Fruit fly (Drosophila melanogaster) whole organism, prepupa: ENCODE data around the gene tai.

Experiments
- CG10631 ChIP-seq: fragments of 200-800 bp; sonication (Bioruptor generic); optimal IDR thresholded peaks from 2 replicates; lab custom pipeline; 2016; ENCODE audit warnings: missing biosample characterization, missing genetic modification characterization
- CG10669 ChIP-seq: fragments of 200-800 bp; sonication (Bioruptor generic); optimal IDR thresholded peaks from 3 replicates; lab custom pipeline; 2018; ENCODE audit warnings: missing biosample characterization, mild to moderate bottlenecking, missing genetic modification characterization, moderate library complexity
- CG11294 ChIP-seq: fragments of 200-800 bp; sonication (Bioruptor generic); IDR thresholded peaks from 2 replicates; pipeline ENCODE4 v1.3.6; 2022; ENCODE audit warnings: missing biosample characterization, missing genetic modification characterization
- CG11762 ChIP-seq: fragments of 200-800 bp; sonication (Bioruptor generic); optimal IDR thresholded peaks from 3 replicates; lab custom pipeline; 2016; ENCODE audit warnings: missing biosample characterization, missing genetic modification characterization; ENCODE audit not compliant: insufficient read depth
- CG1621 ChIP-seq: fragments of 200-800 bp; sonication (Bioruptor generic); optimal IDR thresholded peaks from 3 replicates; lab custom pipeline; 2018; ENCODE audit warnings: missing biosample characterization, mild to moderate bottlenecking, missing genetic modification characterization
- CG16779 ChIP-seq: fragments of 200-800 bp; sonication (Bioruptor generic); optimal IDR thresholded peaks from 3 replicates; lab custom pipeline; 2017; ENCODE audit warnings: missing biosample characterization, mild to moderate bottlenecking, missing genetic modification characterization
- CG31627 ChIP-seq: fragments of 200-800 bp; sonication (Bioruptor generic); optimal IDR thresholded peaks from 3 replicates; lab custom pipeline; 2016; ENCODE audit warnings: missing biosample characterization, missing genetic modification characterization
- CG32006 ChIP-seq: fragments of 200-800 bp; sonication (Bioruptor generic); optimal IDR thresholded peaks from 3 replicates; lab custom pipeline; 2017; ENCODE audit warnings: missing biosample characterization, mild to moderate bottlenecking, missing genetic modification characterization
- CG3919 ChIP-seq: fragments of 200-800 bp; sonication (Bioruptor generic); optimal IDR thresholded peaks from 3 replicates; lab custom pipeline; 2016; ENCODE audit warnings: missing biosample characterization, missing genetic modification characterization
- CG4318 ChIP-seq: fragments of 200-800 bp; sonication (Bioruptor generic); optimal IDR thresholded peaks from 3 replicates; lab custom pipeline; 2017; ENCODE audit warnings: missing biosample characterization, mild to moderate bottlenecking, missing genetic modification characterization
- CG6163 ChIP-seq: fragments of 200-800 bp; sonication (Bioruptor generic); IDR thresholded peaks from 3 replicates; pipeline ENCODE4 v1.3.6; 2022; ENCODE audit warnings: missing biosample characterization, missing genetic modification characterization
- CG6276 ChIP-seq: fragments of 200-800 bp; sonication (Bioruptor generic); optimal IDR thresholded peaks from 2 replicates; lab custom pipeline; 2017; ENCODE audit warnings: missing biosample characterization, mild to moderate bottlenecking, missing genetic modification characterization
- CG6792 ChIP-seq: fragments of 200-800 bp; sonication (Bioruptor generic); optimal IDR thresholded peaks from 3 replicates; lab custom pipeline; 2016; ENCODE audit warnings: missing biosample characterization, missing genetic modification characterization
- CG6808 ChIP-seq: fragments of 200-800 bp; sonication (Bioruptor generic); optimal IDR thresholded peaks from 3 replicates; lab custom pipeline; 2017; ENCODE audit warnings: missing biosample characterization, missing genetic modification characterization, mild to moderate bottlenecking, moderate library complexity, missing genetic modification reagents
- CG6854 ChIP-seq: fragments of 200-800 bp; sonication (Bioruptor generic); optimal IDR thresholded peaks from 2 replicates; lab custom pipeline; 2017; ENCODE audit warnings: missing biosample characterization, mild to moderate bottlenecking, missing genetic modification characterization
- CG7368 ChIP-seq: fragments of 200-800 bp; sonication (Bioruptor generic); optimal IDR thresholded peaks from 3 replicates; lab custom pipeline; 2016; ENCODE audit warnings: missing biosample characterization, missing genetic modification characterization
- CG8319 ChIP-seq: fragments of 200-800 bp; sonication (Bioruptor generic); optimal IDR thresholded peaks from 3 replicates; lab custom pipeline; 2016; ENCODE audit warnings: missing biosample characterization, missing genetic modification characterization
- Eip75B ChIP-seq: fragments of 200-800 bp; sonication (Bioruptor generic); optimal IDR thresholded peaks from 3 replicates; lab custom pipeline; 2016; ENCODE audit warnings: missing biosample characterization, missing genetic modification characterization
- Eip78C ChIP-seq: fragments of 200-800 bp; sonication (Bioruptor generic); peaks from one replicate; lab custom pipeline; 2016; ENCODE audit warnings: missing biosample characterization, missing genetic modification characterization
- Ets21C ChIP-seq: fragments of 200-800 bp; sonication (Bioruptor generic); optimal IDR thresholded peaks from 3 replicates; lab custom pipeline; 2016; ENCODE audit warnings: missing biosample characterization, missing genetic modification characterization
- Ets96B ChIP-seq: fragments of 200-800 bp; optimal IDR thresholded peaks from 2 replicates; lab custom pipeline; 2019; ENCODE audit warnings: missing biosample characterization, mild to moderate bottlenecking, missing genetic modification characterization, moderate library complexity
- Gug ChIP-seq: fragments of 200-800 bp; sonication (Bioruptor generic); IDR thresholded peaks from 2 replicates; pipeline ENCODE4 v1.3.6; 2022; ENCODE audit warnings: missing biosample characterization, missing genetic modification characterization
- Hr39 ChIP-seq: fragments of 200-800 bp; sonication (Bioruptor generic); optimal IDR thresholded peaks from 2 replicates; lab custom pipeline; 2016; ENCODE audit warnings: missing biosample characterization, missing genetic modification characterization
- Met ChIP-seq: fragments of 200-800 bp; sonication (Bioruptor generic); optimal IDR thresholded peaks from 3 replicates; lab custom pipeline; 2016; ENCODE audit warnings: missing biosample characterization, missing genetic modification characterization
- OdsH ChIP-seq: fragments of 200-800 bp; sonication (Bioruptor generic); optimal IDR thresholded peaks from 3 replicates; lab custom pipeline; 2016; ENCODE audit warnings: missing biosample characterization, missing genetic modification characterization
- Sox102F ChIP-seq: fragments of 200-800 bp; sonication (Bioruptor generic); optimal IDR thresholded peaks from 2 replicates; lab custom pipeline; 2016; ENCODE audit warnings: missing biosample characterization, mild to moderate bottlenecking, missing genetic modification characterization
- Sox14 ChIP-seq: fragments of 200-800 bp; sonication (Bioruptor generic); optimal IDR thresholded peaks from 3 replicates; lab custom pipeline; 2016; ENCODE audit warnings: missing biosample characterization, missing genetic modification characterization
- Sox15 ChIP-seq: fragments of 200-800 bp; sonication (Bioruptor generic); optimal IDR thresholded peaks from 3 replicates; lab custom pipeline; 2016; ENCODE audit warnings: missing biosample characterization, missing genetic modification characterization
- achi ChIP-seq: fragments of 200-800 bp; sonication (Bioruptor generic); optimal IDR thresholded peaks from 3 replicates; lab custom pipeline; 2016; ENCODE audit warnings: missing biosample characterization, missing genetic modification characterization
- acj6 ChIP-seq: fragments of 200-800 bp; sonication (Bioruptor generic); optimal IDR thresholded peaks from 3 replicates; lab custom pipeline; 2016; ENCODE audit warnings: missing biosample characterization, missing genetic modification characterization
- dac ChIP-seq: fragments of 200-800 bp; sonication (Bioruptor generic); optimal IDR thresholded peaks from 2 replicates; lab custom pipeline; 2017; ENCODE audit warnings: missing biosample characterization, mild to moderate bottlenecking, missing genetic modification characterization
- dsx ChIP-seq: fragments of 200-800 bp; optimal IDR thresholded peaks from 3 replicates; lab custom pipeline; 2019; ENCODE audit warnings: missing biosample characterization, mild to moderate bottlenecking, missing genetic modification characterization, moderate library complexity; ENCODE audit not compliant: poor library complexity, severe bottlenecking
- eg ChIP-seq: fragments of 200-800 bp; sonication (Bioruptor generic); IDR thresholded peaks from 3 replicates; pipeline ENCODE4 v1.3.6; 2022; ENCODE audit warnings: missing biosample characterization, missing genetic modification characterization
- esn ChIP-seq: fragments of 200-800 bp; sonication (Bioruptor generic); optimal IDR thresholded peaks from 2 replicates; lab custom pipeline; 2016; ENCODE audit warnings: missing biosample characterization, mild to moderate bottlenecking, missing genetic modification characterization, moderate library complexity
- fd85E ChIP-seq: fragments of 200-800 bp; sonication (Bioruptor generic); optimal IDR thresholded peaks from 3 replicates; lab custom pipeline; 2016; ENCODE audit warnings: missing biosample characterization, missing genetic modification characterization
- fkh ChIP-seq: fragments of 200-800 bp; sonication (Bioruptor generic); optimal IDR thresholded peaks from 3 replicates; lab custom pipeline; 2017; ENCODE audit warnings: missing biosample characterization, mild to moderate bottlenecking, missing genetic modification characterization, moderate library complexity
- net ChIP-seq: fragments of 200-800 bp; sonication (Bioruptor generic); optimal IDR thresholded peaks from 3 replicates; lab custom pipeline; 2016; ENCODE audit warnings: missing biosample characterization, missing genetic modification characterization
- pdm3 ChIP-seq: fragments of 200-800 bp; sonication (Bioruptor generic); optimal IDR thresholded peaks from 3 replicates; lab custom pipeline; 2016; ENCODE audit warnings: missing biosample characterization, missing genetic modification characterization
- salr ChIP-seq, 2 experiments: fragments of 200-800 bp; sonication (Bioruptor generic); optimal IDR thresholded peaks; 3 replicates each; lab custom pipeline; 2016 to 2018; ENCODE audit warnings: missing biosample characterization in 2 of 2, missing genetic modification characterization in 2 of 2, mild to moderate bottlenecking in 1 of 2
- spab ChIP-seq: fragments of 200-800 bp; sonication (Bioruptor generic); optimal IDR thresholded peaks from 2 replicates; lab custom pipeline; 2017; ENCODE audit warnings: missing biosample characterization, mild to moderate bottlenecking, missing genetic modification characterization, missing genetic modification reagents
- svp ChIP-seq: fragments of 200-800 bp; sonication (Bioruptor generic); peaks from one replicate; lab custom pipeline; 2016; ENCODE audit warnings: missing biosample characterization, missing genetic modification characterization
- topi ChIP-seq: fragments of 200-800 bp; sonication (Bioruptor generic); optimal IDR thresholded peaks from 3 replicates; lab custom pipeline; 2016; ENCODE audit warnings: missing biosample characterization, missing genetic modification characterization

The tai gene

DNA sequence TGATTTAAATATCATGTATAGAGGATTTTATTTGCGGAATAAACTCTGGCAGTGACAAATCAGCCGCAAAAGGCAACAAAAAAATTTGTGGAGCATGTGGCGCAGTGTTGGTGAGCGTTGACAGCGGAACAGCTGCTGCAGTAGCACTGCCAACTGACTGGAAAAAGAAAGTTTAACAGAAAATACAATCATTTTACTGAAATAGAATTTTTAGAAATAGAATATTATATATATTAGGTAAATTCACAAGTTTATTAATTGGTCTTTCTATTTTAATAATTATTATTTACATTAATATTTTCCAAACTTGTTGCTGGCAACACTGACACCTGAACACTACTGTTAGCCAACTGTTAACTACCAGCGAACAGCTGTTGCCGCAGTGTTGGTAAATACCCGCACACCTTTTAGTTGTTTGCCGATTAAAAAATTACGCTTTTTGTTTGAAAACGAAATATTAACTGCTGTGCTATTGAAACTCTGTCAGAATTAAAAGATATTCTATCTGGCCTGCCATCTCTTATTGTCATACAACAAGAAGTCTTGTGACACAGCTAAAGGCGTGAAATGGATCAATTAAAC, at the start of gene tai, which contains the start of gene CG9586 (continued):
- TF ChIP-seq CG10631 (GFP tag; lab: Kevin White, UChicago) (peak; percentile 86), dsx (GFP tag; lab: Kevin White, UChicago) (peak; percentile 56), CG6808 (GFP tag; lab: Kevin White, UChicago) (peak; percentile 48), CG6854 (GFP tag; lab: Kevin White, UChicago) (no peak), CG32006 (GFP tag; lab: Kevin White, UChicago) (peak; percentile 69), Sox102F (GFP tag; lab: Kevin White, UChicago) (peak; percentile 62), CG16779 (tag; lab: Kevin White, UChicago) (peak; percentile 14), topi (GFP tag; lab: Kevin White, UChicago) (peak; percentile 58)
- TF ChIP-seq, all 60 proteins: peak for 51

dm6 chr2L:9120475-9121309, 45.9 kb upstream of the tai start:
- TF ChIP-seq CG16779 (tag; lab: Kevin White, UChicago), result no peak
- TF ChIP-seq CG11294, result no peak
- no peak for TF ChIP-seq dsx (GFP tag; lab: Kevin White, UChicago)
- TF ChIP-seq CG7368 (GFP tag; lab: Kevin White, UChicago), result no peak
- no peak for TF ChIP-seq CG3919 (GFP tag; lab: Kevin White, UChicago)
- TF ChIP-seq OdsH (GFP tag; lab: Kevin White, UChicago), result no peak
- TF ChIP-seq Sox102F (GFP tag; lab: Kevin White, UChicago), result no peak
- no peak for TF ChIP-seq salr (GFP tag; optimal IDR thresholded peaks at IDR 0.05; lab: Kevin White, UChicago)
- TF ChIP-seq fd85E (GFP tag; lab: Kevin White, UChicago), result no peak
- TF ChIP-seq CG6854 (GFP tag; lab: Kevin White, UChicago), result no peak
- TF ChIP-seq fkh (GFP tag; lab: Kevin White, UChicago), result no peak
- TF ChIP-seq CG11762 (GFP tag; lab: Kevin White, UChicago), result no peak
- no peak for TF ChIP-seq Ets21C (GFP tag; lab: Kevin White, UChicago)
- no peak for TF ChIP-seq Hr39 (GFP tag; lab: Kevin White, UChicago)
- TF ChIP-seq Gug, result no peak
- TF ChIP-seq CG1621, result no peak
- TF ChIP-seq CG8319 (GFP tag; lab: Kevin White, UChicago), result no peak
- TF ChIP-seq Sox15 (GFP tag; lab: Kevin White, UChicago), result no peak
- TF ChIP-seq Ets96B (tag; lab: Kevin White, UChicago), result no peak

dm6 chr2L:9122371-9122770, 44.2 kb upstream of the tai start:
- TF ChIP-seq CG6808 (GFP tag; lab: Kevin White, UChicago) (peak; percentile 19), Eip78C (GFP tag; lab: Kevin White, UChicago) (peak; percentile 31), Ets21C (GFP tag; lab: Kevin White, UChicago) (no peak), Met (GFP tag; lab: Kevin White, UChicago) (no peak), eg (no peak), CG6792 (GFP tag; lab: Kevin White, UChicago) (no peak), CG32006 (GFP tag; lab: Kevin White, UChicago) (no peak), Sox14 (GFP tag; lab: Kevin White, UChicago) (no peak), CG6163 (GFP tag; lab: Robert Waterston, UW) (no peak), salr (GFP tag; optimal IDR thresholded peaks at IDR 0.05; lab: Kevin White, UChicago) (no peak), achi (no peak), Eip75B (no peak), CG4318 (no peak), CG11294 (no peak), spab (no peak), CG3919 (GFP tag; lab: Kevin White, UChicago) (no peak), esn (GFP tag; lab: Kevin White, UChicago) (no peak), Sox15 (GFP tag; lab: Kevin White, UChicago) (no peak), CG6854 (GFP tag; lab: Kevin White, UChicago) (no peak), CG31627 (GFP tag; lab: Kevin White, UChicago) (no peak), dac (GFP tag; lab: Kevin White, UChicago) (no peak), fkh (GFP tag; lab: Kevin White, UChicago) (no peak), acj6 (GFP tag; lab: Kevin White, UChicago) (no peak), CG10669 (no peak), fd85E (GFP tag; lab: Kevin White, UChicago) (no peak), net (GFP tag; lab: Kevin White, UChicago) (no peak), OdsH (GFP tag; lab: Kevin White, UChicago) (no peak), CG6276 (GFP tag; lab: Kevin White, UChicago) (peak; percentile 24), CG7368 (GFP tag; lab: Kevin White, UChicago) (no peak), pdm3 (no peak), svp (peak; percentile 99), CG8319 (GFP tag; lab: Kevin White, UChicago) (no peak), topi (GFP tag; lab: Kevin White, UChicago) (no peak)
